Worm (Caenorhabditis elegans) whole organism, mixed stage, embryonic: Measurements from ENCODE around the gene ZK813.5.

Experiments used
- M03D4.4 ChIP-seq: sonication (generic microtip); optimal IDR thresholded peaks from 2 replicates; lab custom pipeline; 2017; ENCODE audit warnings: mild to moderate bottlenecking, missing genetic modification characterization, missing compliant biosample characterization
- elt-1 ChIP-seq: sonication (generic microtip); optimal IDR thresholded peaks from 2 replicates; lab custom pipeline; 2017; ENCODE audit warnings: missing genetic modification characterization, mild to moderate bottlenecking, missing compliant biosample characterization, antibody characterized with exemption, moderate library complexity, borderline replicate concordance; ENCODE audit not compliant: insufficient read depth
- elt-3 ChIP-seq: fragments of 150-350 bp; optimal IDR thresholded peaks from 2 replicates; lab custom pipeline; 2014; ENCODE audit warnings: missing biosample characterization, missing genetic modification characterization
- nhr-237 ChIP-seq: fragments of 150-350 bp; optimal IDR thresholded peaks from 2 replicates; lab custom pipeline; 2014; ENCODE audit warnings: missing biosample characterization, missing genetic modification characterization
- nhr-28 ChIP-seq: fragments of 150-350 bp; optimal IDR thresholded peaks from 2 replicates; lab custom pipeline; 2014; ENCODE audit warnings: missing biosample characterization, missing genetic modification characterization
- pha-4 ChIP-seq: fragments of 150-350 bp; optimal IDR thresholded peaks from 2 replicates; lab custom pipeline; 2018; ENCODE audit warnings: missing biosample characterization, missing genetic modification reagents, missing genetic modification characterization

DNA sequence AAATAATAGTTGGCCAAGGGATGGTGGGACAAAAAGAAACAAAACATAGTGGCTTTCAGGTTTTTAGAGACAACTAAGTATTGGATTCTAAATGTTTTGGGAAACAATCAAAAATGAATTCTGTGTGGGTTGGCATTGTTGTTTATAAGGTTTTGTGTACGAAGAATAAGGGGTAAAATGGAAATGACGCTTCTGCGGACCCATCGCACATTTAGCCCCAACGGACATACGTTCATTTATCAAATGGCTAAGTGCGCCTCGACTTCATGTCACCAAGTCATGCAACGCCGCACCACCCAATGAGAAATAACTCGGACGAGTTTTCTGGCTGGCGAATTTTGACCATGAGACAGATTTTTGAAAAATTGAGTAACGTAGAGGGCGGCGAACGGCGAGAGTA, 19.3 kb upstream of the ZK813.5 start:
- TF ChIP-seq nhr-28 (no peak), elt-3 (tag; lab: Kevin White, UChicago) (no peak), nhr-237 (tag; lab: Kevin White, UChicago) (no peak), pha-4 (no peak), M03D4.4 (tag; lab: Kevin White, UChicago) (no peak), elt-1 (tag; lab: Kevin White, UChicago) (no peak)
